Fruit fly (Drosophila melanogaster): ENCODE measurements around the gene CG33722.

Gene CG33722

dm6 chr3R:8210837-8211488 lies 32.9 kb upstream of the CG33722 start:
- TF ChIP-seq dsx (GFP tag; optimal IDR thresholded peaks at IDR 0.05; ENCODE audit: poor library complexity, severe bottlenecking) (no peak), CG9139 (GFP tag; optimal IDR thresholded peaks at IDR 0.05) (no peak), CG10631 (GFP tag; optimal IDR thresholded peaks at IDR 0.05) (no peak), svp (GFP tag) (peak; percentile 22), Gug (GFP tag; IDR thresholded peaks at IDR 0.05) (no peak), CG11762 (GFP tag; optimal IDR thresholded peaks at IDR 0.05; ENCODE audit: insufficient read depth) (no peak)

DNA sequence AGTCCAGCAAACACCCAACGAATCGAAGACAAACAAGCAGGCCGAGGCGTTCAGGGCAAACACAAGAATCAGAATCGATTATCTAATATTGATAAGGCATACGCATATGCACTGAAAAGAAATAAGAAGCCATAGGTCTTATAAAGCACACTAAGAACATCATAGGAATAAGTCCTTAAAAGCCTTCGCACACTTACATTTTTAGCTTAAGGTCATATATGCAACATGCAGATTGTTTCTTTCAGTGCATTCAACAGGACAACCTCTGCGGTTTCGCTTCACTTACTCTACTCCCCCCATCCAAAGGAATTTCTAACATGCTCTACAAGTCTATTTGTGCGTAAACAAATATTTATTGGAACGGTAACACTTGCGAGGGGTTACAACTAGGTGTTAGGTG lies 31.3 kb upstream of the CG33722 start:
- TF ChIP-seq fkh (GFP tag; optimal IDR thresholded peaks at IDR 0.05) (peak; percentile 81), CG10669 (GFP tag; optimal IDR thresholded peaks at IDR 0.05) (no peak)

dm6 chr3R:8215528-8216189 lies 28.2 kb upstream of the CG33722 start:
- no peak for TF ChIP-seq CG16779 (tag; optimal IDR thresholded peaks at IDR 0.05)
- TF ChIP-seq Blimp-1 (GFP tag; optimal IDR thresholded peaks at IDR 0.05) = no peak
- TF ChIP-seq CG1621 (tag; optimal IDR thresholded peaks at IDR 0.05) = no peak
- TF ChIP-seq svp (GFP tag) = peak; percentile 55

DNA sequence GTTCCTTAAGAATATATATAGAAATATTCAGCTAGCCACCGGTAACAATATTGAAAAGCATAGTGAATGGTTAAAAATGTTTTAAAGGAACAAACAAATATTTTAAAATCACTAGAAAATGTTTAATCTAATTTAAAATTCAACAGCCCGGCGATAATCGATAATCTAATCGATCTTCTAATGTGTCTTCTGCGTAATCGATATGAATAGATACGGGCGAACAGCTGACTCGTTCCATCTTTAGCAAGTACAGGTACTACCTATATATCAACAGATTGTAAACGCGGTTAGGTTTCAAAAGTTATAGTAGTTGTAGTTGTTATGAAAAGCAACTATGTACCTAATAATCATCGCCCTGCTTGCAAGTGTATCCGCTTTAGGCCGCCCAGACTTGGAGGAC lies 26.1 kb upstream of the CG33722 start, which contains the start of gene CG7800:
CG7800 (plus strand) TSS at position 231 of the 400 bp plus-strand sequence.
- no peak for TF ChIP-seq Ets96B (tag; optimal IDR thresholded peaks at IDR 0.05)
- no peak for TF ChIP-seq CG16779 (tag; optimal IDR thresholded peaks at IDR 0.05)
- TF ChIP-seq topi (GFP tag; optimal IDR thresholded peaks at IDR 0.05) = no peak
- TF ChIP-seq Ets21C (GFP tag; optimal IDR thresholded peaks at IDR 0.05) = no peak
- TF ChIP-seq vri (GFP tag; optimal IDR thresholded peaks at IDR 0.05) = no peak
- TF ChIP-seq fd85E (GFP tag; optimal IDR thresholded peaks at IDR 0.05) = no peak
- no peak for TF ChIP-seq CG3032 (tag; optimal IDR thresholded peaks at IDR 0.05)

DNA sequence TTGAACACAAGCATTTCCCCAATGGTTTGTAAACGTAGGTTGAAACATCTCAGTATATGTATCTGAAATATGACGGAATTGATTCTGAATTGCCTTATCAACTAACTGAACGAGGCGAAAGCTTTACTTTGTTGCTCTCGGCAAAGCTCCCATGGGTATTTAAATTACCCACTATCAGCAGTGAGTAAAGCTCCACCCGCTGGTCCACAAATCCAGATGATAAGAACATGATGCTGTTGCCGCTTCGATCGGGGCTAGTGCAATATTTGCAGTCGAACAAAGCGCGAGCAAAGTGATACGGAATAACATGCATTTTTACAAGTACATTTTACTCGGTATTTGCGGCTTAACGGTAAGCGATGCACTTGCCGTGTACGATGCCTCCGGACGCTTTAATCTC lies 24.0 kb upstream of the CG33722 start, which contains the start of gene CG18249:
CG18249 (plus strand) TSS at position 256 of the 400 bp plus-strand sequence.
- TF ChIP-seq CG4318 (GFP tag; optimal IDR thresholded peaks at IDR 0.05) (no peak), dsx (GFP tag; optimal IDR thresholded peaks at IDR 0.05; ENCODE audit: poor library complexity, severe bottlenecking) (peak; percentile 51), acj6 (GFP tag; optimal IDR thresholded peaks at IDR 0.05) (no peak), Gug (GFP tag; IDR thresholded peaks at IDR 0.05) (no peak), svp (GFP tag) (peak; percentile 68), Eip78C (GFP tag) (peak; percentile 28)

DNA sequence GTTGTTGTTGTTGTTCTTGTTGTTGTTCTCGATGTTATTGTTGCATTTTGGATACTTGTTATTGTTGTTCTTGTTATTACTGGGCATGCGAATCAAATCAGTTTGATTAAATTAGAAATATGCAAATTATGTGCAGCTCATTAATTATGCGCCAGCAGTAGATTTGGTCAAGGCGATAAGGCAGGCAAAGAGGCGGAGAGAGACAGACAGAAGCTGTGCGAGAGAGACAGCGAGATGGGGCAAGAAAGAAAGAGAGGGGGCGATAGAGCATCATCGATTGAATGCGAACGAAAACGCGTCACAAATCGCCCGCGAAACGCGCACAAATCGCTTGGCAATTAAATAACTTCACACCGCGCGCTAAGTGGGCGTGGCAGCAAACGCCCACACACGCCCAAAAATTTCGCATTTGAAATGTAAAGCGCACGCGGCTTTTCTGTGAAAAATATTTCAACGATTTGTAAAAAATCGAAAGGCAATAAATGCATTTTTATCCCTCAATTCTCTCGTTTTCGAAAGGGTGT lies 20.7 kb upstream of the CG33722 start:
- TF ChIP-seq esn (GFP tag; optimal IDR thresholded peaks at IDR 0.05) (no peak), CG34406 (GFP tag; optimal IDR thresholded peaks at IDR 0.05) (no peak), pdm3 (GFP tag; optimal IDR thresholded peaks at IDR 0.05) (no peak), CG8119 (GFP tag; IDR thresholded peaks at IDR 0.05) (no peak), fd85E (GFP tag; optimal IDR thresholded peaks at IDR 0.05) (no peak), cyc (GFP tag; optimal IDR thresholded peaks at IDR 0.05) (no peak), Ets21C (GFP tag; optimal IDR thresholded peaks at IDR 0.05) (no peak), svp (GFP tag) (no peak), Eip75B (GFP tag; optimal IDR thresholded peaks at IDR 0.05) (no peak), spab (GFP tag; optimal IDR thresholded peaks at IDR 0.05) (no peak), CG4318 (GFP tag; optimal IDR thresholded peaks at IDR 0.05) (no peak), CG32006 (GFP tag; optimal IDR thresholded peaks at IDR 0.05) (no peak), Lpt (GFP tag; optimal IDR thresholded peaks at IDR 0.05) (no peak), Sox14 (GFP tag; optimal IDR thresholded peaks at IDR 0.05) (no peak), vri (GFP tag; optimal IDR thresholded peaks at IDR 0.05) (no peak), CG6276 (GFP tag; optimal IDR thresholded peaks at IDR 0.05) (no peak)

Data from whole organism, prepupa.